Worm (Caenorhabditis elegans) whole organism, young adult: ENCODE measurements around the gene F35D2.1.
A peak's percentile ranks its signal among the peaks of the same experiment; 100 is the strongest.

Experiments used
- B0336.3 ChIP-seq: fragments of 200-800 bp; sonication (Bioruptor generic); IDR thresholded peaks from 2 replicates; pipeline ENCODE4 v1.3.6; 2022; ENCODE audit warnings: missing genetic modification characterization, missing compliant biosample characterization
- C17E4.6 ChIP-seq: fragments of 200-800 bp; sonication (Bioruptor generic); IDR thresholded peaks from 2 replicates; pipeline ENCODE4 v1.3.6; 2022; ENCODE audit warnings: missing genetic modification reagents, missing genetic modification characterization, missing compliant biosample characterization
- F10E7.11 ChIP-seq: sonication (generic microtip); optimal IDR thresholded peaks from 2 replicates; lab custom pipeline; 2017; ENCODE audit warnings: mild to moderate bottlenecking, missing genetic modification characterization, moderate library complexity, missing compliant biosample characterization
- F22D6.2 ChIP-seq: sonication (generic microtip); optimal IDR thresholded peaks from 2 replicates; lab custom pipeline; 2016; ENCODE audit warnings: mild to moderate bottlenecking, missing genetic modification characterization, missing compliant biosample characterization
- F33H1.4 ChIP-seq: fragments of 200-800 bp; sonication (Bioruptor generic); IDR thresholded peaks from 2 replicates; pipeline ENCODE4 v1.3.6; 2022; ENCODE audit warnings: missing genetic modification reagents, missing genetic modification characterization, missing compliant biosample characterization
- F39B2.1 ChIP-seq: fragments of 200-800 bp; sonication (Bioruptor generic); IDR thresholded peaks from 2 replicates; pipeline ENCODE4 v1.3.6; 2022; ENCODE audit warnings: missing genetic modification reagents, missing genetic modification characterization, missing compliant biosample characterization
- F49E8.2 ChIP-seq: sonication (generic microtip); optimal IDR thresholded peaks from 3 replicates; lab custom pipeline; 2017; ENCODE audit warnings: missing genetic modification characterization, mild to moderate bottlenecking, missing compliant biosample characterization, antibody characterized with exemption, moderate library complexity; ENCODE audit not compliant: insufficient read depth
- K11D2.4 ChIP-seq: fragments of 200-800 bp; sonication (Bioruptor generic); IDR thresholded peaks from 2 replicates; pipeline ENCODE4 v1.3.6; 2022; ENCODE audit warnings: missing genetic modification reagents, missing genetic modification characterization, missing compliant biosample characterization
- K12H6.12 ChIP-seq: fragments of 200-800 bp; sonication (Bioruptor generic); optimal IDR thresholded peaks from 2 replicates; lab custom pipeline; 2018; ENCODE audit warnings: mild to moderate bottlenecking, missing genetic modification characterization, missing compliant biosample characterization
- Y53F4B.3 ChIP-seq: fragments of 200-800 bp; sonication (Bioruptor generic); IDR thresholded peaks from 2 replicates; pipeline ENCODE4 v1.3.6; 2022; ENCODE audit warnings: missing genetic modification reagents, missing genetic modification characterization, missing compliant biosample characterization
- Y56A3A.18 ChIP-seq: fragments of 200-800 bp; sonication (Bioruptor generic); IDR thresholded peaks from 2 replicates; pipeline ENCODE4 v1.3.6; 2022; ENCODE audit warnings: missing genetic modification reagents, missing genetic modification characterization, missing compliant biosample characterization
- Y67H2A.10 ChIP-seq: fragments of 200-800 bp; sonication (Bioruptor generic); conservative IDR thresholded peaks from 2 replicates; pipeline ENCODE4 v1.3.6; 2022; ENCODE audit warnings: missing genetic modification reagents, missing genetic modification characterization, missing compliant biosample characterization
- Y95B8A.8 ChIP-seq: fragments of 200-800 bp; sonication (Bioruptor generic); IDR thresholded peaks from 2 replicates; pipeline ENCODE4 v1.3.6; 2022; ENCODE audit warnings: missing genetic modification reagents, missing genetic modification characterization, missing compliant biosample characterization
- ccch-3 ChIP-seq: fragments of 200-800 bp; sonication (Bioruptor generic); optimal IDR thresholded peaks from 2 replicates; lab custom pipeline; 2018; ENCODE audit warnings: mild to moderate bottlenecking, missing genetic modification characterization, missing compliant biosample characterization
- cebp-2 ChIP-seq: fragments of 200-800 bp; sonication (Bioruptor generic); IDR thresholded peaks from 2 replicates; pipeline ENCODE4 v1.3.6; 2022; ENCODE audit warnings: missing genetic modification characterization, missing compliant biosample characterization
- ceh-27 ChIP-seq: fragments of 200-800 bp; sonication (Bioruptor generic); optimal IDR thresholded peaks from 2 replicates; lab custom pipeline; 2018; ENCODE audit warnings: mild to moderate bottlenecking, missing genetic modification characterization, moderate library complexity, missing compliant biosample characterization
- ceh-58 ChIP-seq: fragments of 200-800 bp; sonication (Bioruptor generic); IDR thresholded peaks from 2 replicates; pipeline ENCODE4 v1.3.6; 2022; ENCODE audit warnings: missing genetic modification characterization, missing compliant biosample characterization
- chd-7 ChIP-seq: sonication (generic microtip); optimal IDR thresholded peaks from 2 replicates; lab custom pipeline; 2016; ENCODE audit warnings: mild to moderate bottlenecking, missing genetic modification characterization, moderate library complexity, missing compliant biosample characterization
- dox-1 ChIP-seq: fragments of 200-800 bp; sonication (Bioruptor generic); IDR thresholded peaks from 2 replicates; pipeline ENCODE4 v1.3.6; 2022; ENCODE audit warnings: missing genetic modification reagents, missing genetic modification characterization, missing compliant biosample characterization
- egrh-3 ChIP-seq: fragments of 200-800 bp; sonication (Bioruptor generic); IDR thresholded peaks from 2 replicates; pipeline ENCODE4 v1.3.6; 2022; ENCODE audit warnings: missing genetic modification reagents, missing genetic modification characterization, missing compliant biosample characterization
- ekl-4 ChIP-seq: fragments of 200-800 bp; sonication (Bioruptor generic); IDR thresholded peaks from 2 replicates; pipeline ENCODE4 v1.3.6; 2022; ENCODE audit warnings: missing genetic modification reagents, missing genetic modification characterization, missing compliant biosample characterization
- ets-4 ChIP-seq: fragments of 200-800 bp; sonication (Bioruptor generic); optimal IDR thresholded peaks from 2 replicates; lab custom pipeline; 2018; ENCODE audit warnings: mild to moderate bottlenecking, missing genetic modification characterization, missing compliant biosample characterization
- fkh-3 ChIP-seq: sonication (generic microtip); optimal IDR thresholded peaks from 2 replicates; lab custom pipeline; 2016; ENCODE audit warnings: mild to moderate bottlenecking, missing genetic modification characterization, missing compliant biosample characterization
- gei-17 ChIP-seq: fragments of 200-800 bp; sonication (Bioruptor generic); optimal IDR thresholded peaks from 2 replicates; lab custom pipeline; 2018; ENCODE audit warnings: mild to moderate bottlenecking, missing genetic modification characterization, missing compliant biosample characterization
- him-1 ChIP-seq: sonication (generic microtip); optimal IDR thresholded peaks from 2 replicates; lab custom pipeline; 2016; ENCODE audit warnings: missing genotype, missing genetic modification reagents, missing genetic modification characterization, missing compliant biosample characterization
- hmg-1.2 ChIP-seq: fragments of 200-800 bp; sonication (Bioruptor generic); IDR thresholded peaks from 2 replicates; pipeline ENCODE4 v1.3.6; 2022; ENCODE audit warnings: missing genetic modification reagents, missing genetic modification characterization, missing compliant biosample characterization
- lin-54 ChIP-seq: fragments of 200-800 bp; sonication (Bioruptor generic); optimal IDR thresholded peaks from 2 replicates; lab custom pipeline; 2018; ENCODE audit warnings: mild to moderate bottlenecking, missing genetic modification characterization, missing compliant biosample characterization
- lsl-1 ChIP-seq: fragments of 200-800 bp; sonication (Bioruptor generic); optimal IDR thresholded peaks from 2 replicates; lab custom pipeline; 2018; ENCODE audit warnings: mild to moderate bottlenecking, missing genetic modification characterization, moderate library complexity, missing compliant biosample characterization
- madf-8 ChIP-seq: fragments of 200-800 bp; sonication (Bioruptor generic); conservative IDR thresholded peaks from 2 replicates; pipeline ENCODE4 v1.3.6; 2022; ENCODE audit warnings: missing genetic modification reagents, missing genetic modification characterization, missing compliant biosample characterization
- mcd-1 ChIP-seq: fragments of 200-800 bp; sonication (Bioruptor generic); IDR thresholded peaks from 2 replicates; pipeline ENCODE4 v1.3.6; 2022; ENCODE audit warnings: missing genetic modification reagents, missing genetic modification characterization, missing compliant biosample characterization
- mes-4 ChIP-seq: sonication (generic microtip); optimal IDR thresholded peaks from 2 replicates; lab custom pipeline; 2016; ENCODE audit warnings: missing genotype, missing genetic modification characterization, missing compliant biosample characterization
- nfya-2 ChIP-seq: fragments of 200-800 bp; sonication (Bioruptor generic); IDR thresholded peaks from 2 replicates; pipeline ENCODE4 v1.3.6; 2022; ENCODE audit warnings: missing genetic modification reagents, missing genetic modification characterization, missing compliant biosample characterization
- nhr-80 ChIP-seq: sonication (generic microtip); optimal IDR thresholded peaks from 2 replicates; lab custom pipeline; 2016; ENCODE audit warnings: missing genetic modification characterization, missing compliant biosample characterization
- pbrm-1 ChIP-seq: fragments of 200-800 bp; sonication (Bioruptor generic); IDR thresholded peaks from 2 replicates; pipeline ENCODE4 v1.3.6; 2022; ENCODE audit warnings: missing genetic modification reagents, missing genetic modification characterization, missing compliant biosample characterization
- rcor-1 ChIP-seq: fragments of 200-800 bp; sonication (Bioruptor generic); IDR thresholded peaks from 2 replicates; pipeline ENCODE4 v1.3.6; 2022; ENCODE audit warnings: missing genetic modification reagents, missing genetic modification characterization, missing compliant biosample characterization
- snpc-1.3 ChIP-seq: sonication (generic microtip); optimal IDR thresholded peaks from 2 replicates; lab custom pipeline; 2017; ENCODE audit warnings: missing genetic modification characterization, mild to moderate bottlenecking, missing compliant biosample characterization, antibody characterized with exemption, moderate library complexity, missing genotype, missing genetic modification reagents; ENCODE audit not compliant: insufficient read depth
- sptf-2 ChIP-seq: fragments of 200-800 bp; sonication (Bioruptor generic); optimal IDR thresholded peaks from 2 replicates; lab custom pipeline; 2018; ENCODE audit warnings: mild to moderate bottlenecking, missing genetic modification characterization, missing compliant biosample characterization
- tbx-9 ChIP-seq: sonication (generic microtip); optimal IDR thresholded peaks from 2 replicates; lab custom pipeline; 2016; ENCODE audit warnings: borderline replicate concordance, missing genetic modification characterization, inconsistent platforms, missing compliant biosample characterization
- tlf-1 ChIP-seq: fragments of 200-800 bp; sonication (Bioruptor generic); optimal IDR thresholded peaks from 2 replicates; lab custom pipeline; 2018; ENCODE audit warnings: mild to moderate bottlenecking, missing genetic modification characterization, missing compliant biosample characterization
- xnd-1 ChIP-seq: sonication (generic microtip); optimal IDR thresholded peaks from 2 replicates; lab custom pipeline; 2016; ENCODE audit warnings: missing genotype, missing genetic modification reagents, missing genetic modification characterization, missing compliant biosample characterization
- zfh-2 ChIP-seq: fragments of 200-800 bp; sonication (Bioruptor generic); conservative IDR thresholded peaks from 2 replicates; pipeline ENCODE4 v1.3.6; 2022; ENCODE audit warnings: missing genetic modification reagents, missing genetic modification characterization, missing compliant biosample characterization
- zim-3 ChIP-seq: sonication (generic microtip); optimal IDR thresholded peaks from 2 replicates; lab custom pipeline; 2017; ENCODE audit warnings: mild to moderate bottlenecking, missing genetic modification characterization, moderate library complexity, missing compliant biosample characterization
- ztf-18 ChIP-seq: sonication (generic microtip); optimal IDR thresholded peaks from 2 replicates; lab custom pipeline; 2016; ENCODE audit warnings: missing genotype, mild to moderate bottlenecking, missing genetic modification characterization, missing compliant biosample characterization
- ztf-22 ChIP-seq: fragments of 200-800 bp; sonication (Bioruptor generic); optimal IDR thresholded peaks from 2 replicates; lab custom pipeline; 2018; ENCODE audit warnings: mild to moderate bottlenecking, missing genetic modification characterization, moderate library complexity, missing compliant biosample characterization
- ztf-25 ChIP-seq: fragments of 200-800 bp; sonication (Bioruptor generic); IDR thresholded peaks from 2 replicates; pipeline ENCODE4 v1.3.6; 2022; ENCODE audit warnings: missing genetic modification reagents, missing genetic modification characterization, missing compliant biosample characterization

The F35D2.1 gene

DNA sequence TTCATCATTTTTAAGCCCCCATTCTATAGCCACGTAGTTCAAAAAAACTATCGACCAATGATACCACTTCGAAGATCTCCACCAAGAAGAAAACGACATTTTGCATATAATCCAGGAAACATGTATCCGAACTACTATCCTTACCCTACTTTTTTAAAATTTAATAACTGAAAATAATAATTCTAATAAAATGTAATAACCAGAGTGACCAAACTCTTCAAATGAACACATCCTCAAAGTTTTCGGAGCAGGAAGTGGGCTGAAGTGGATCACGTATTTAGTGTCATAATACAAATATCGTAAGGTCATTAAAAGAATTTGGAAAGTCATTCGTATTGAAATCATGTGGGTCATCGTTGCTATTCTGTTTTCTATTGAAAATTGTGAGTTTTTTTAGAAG, 1.7 kb downstream of the F35D2.1 start, which contains the start of gene F35D2.6:
Gene F35D2.6, plus strand, starts transcription at position 301 of the 400 bp plus-strand sequence.
- TF ChIP-seq hmg-1.2 (GFP tag; lab: Robert Waterston, UW), result no peak
- no peak for TF ChIP-seq Y67H2A.10 (GFP tag; lab: Robert Waterston, UW)
- no peak for TF ChIP-seq madf-8 (GFP tag; lab: Robert Waterston, UW)
- no peak for TF ChIP-seq nhr-80 (tag; lab: Kevin White, UChicago)
- TF ChIP-seq chd-7 (tag; lab: Kevin White, UChicago), result no peak
- no peak for TF ChIP-seq pbrm-1 (GFP tag; lab: Robert Waterston, UW)
- TF ChIP-seq tlf-1, result no peak

ce11 chrII:7583555-7583954, 7.8 kb downstream of the F35D2.1 start, which contains the start of gene mks-3:
mks-3 (minus strand) TSS chrII:7583655.
- TF ChIP-seq nhr-80 (tag; lab: Kevin White, UChicago), result no peak
- TF ChIP-seq ztf-25, result no peak
- TF ChIP-seq xnd-1, result no peak
- TF ChIP-seq F10E7.11 (tag; lab: Kevin White, UChicago), result no peak
- TF ChIP-seq ceh-58 (GFP tag; lab: Robert Waterston, UW), result no peak
- no peak for TF ChIP-seq ets-4
- no peak for TF ChIP-seq mes-4 (tag; lab: Kevin White, UChicago)
- no peak for TF ChIP-seq ekl-4
- no peak for TF ChIP-seq fkh-3 (tag; lab: Kevin White, UChicago)
- no peak for TF ChIP-seq gei-17 (GFP tag; lab: Kevin White, UChicago)
- no peak for TF ChIP-seq F49E8.2
- no peak for TF ChIP-seq ccch-3 (GFP tag; lab: Kevin White, UChicago)
- no peak for TF ChIP-seq ztf-18 (tag; lab: Kevin White, UChicago)
- no peak for TF ChIP-seq nfya-2 (GFP tag; lab: Robert Waterston, UW)
- TF ChIP-seq F33H1.4 (GFP tag; lab: Robert Waterston, UW), result no peak
- no peak for TF ChIP-seq cebp-2 (GFP tag; lab: Robert Waterston, UW)
- no peak for TF ChIP-seq egrh-3 (GFP tag; lab: Robert Waterston, UW)
- no peak for TF ChIP-seq Y53F4B.3 (GFP tag; lab: Robert Waterston, UW)
- TF ChIP-seq, all 124 proteins: peak for 0

- no peak for TF ChIP-seq zim-3 (tag; lab: Kevin White, UChicago)
- TF ChIP-seq ekl-4, result no peak
- no peak for TF ChIP-seq snpc-1.3 (tag; lab: Kevin White, UChicago)
- no peak for TF ChIP-seq Y95B8A.8
- no peak for TF ChIP-seq Y56A3A.18 (GFP tag; lab: Robert Waterston, UW)
- TF ChIP-seq B0336.3 (GFP tag; lab: Robert Waterston, UW), result no peak
- TF ChIP-seq nfya-2 (GFP tag; lab: Robert Waterston, UW), result no peak
- no peak for TF ChIP-seq dox-1 (GFP tag; lab: Robert Waterston, UW)
- no peak for TF ChIP-seq F39B2.1 (GFP tag; lab: Robert Waterston, UW)
- no peak for TF ChIP-seq lsl-1 (GFP tag; lab: Kevin White, UChicago)
- TF ChIP-seq, all 124 proteins: peak for 0
Measured at ce11 chrII:7588295-7588694, 12.6 kb downstream of the F35D2.1 start.

- no peak for TF ChIP-seq C17E4.6
- 0 out of 2 replicates have a peak, but pooled peaks have one; percentile 25 for TF ChIP-seq K11D2.4 (GFP tag; lab: Robert Waterston, UW)
- no peak for TF ChIP-seq mcd-1 (GFP tag; lab: Robert Waterston, UW)
- peak; percentile 37 for TF ChIP-seq K12H6.12 (tag; lab: Kevin White, UChicago)
- no peak for TF ChIP-seq F22D6.2
- no peak for TF ChIP-seq sptf-2 (GFP tag; lab: Kevin White, UChicago)
- no peak for TF ChIP-seq zim-3 (tag; lab: Kevin White, UChicago)
- peak; percentile 25 for TF ChIP-seq chd-7 (tag; lab: Kevin White, UChicago)
- no peak for TF ChIP-seq ztf-22
- peak; percentile 79 for TF ChIP-seq zfh-2
- no peak for TF ChIP-seq tbx-9
- no peak for TF ChIP-seq lin-54 (GFP tag; lab: Kevin White, UChicago)
- TF ChIP-seq rcor-1 (GFP tag; lab: Robert Waterston, UW), result peak; percentile 46; the same call in 1 of the 2 replicates
- TF ChIP-seq fkh-3 (tag; lab: Kevin White, UChicago), result no peak
- peak; percentile 18 for TF ChIP-seq ceh-27 (GFP tag; lab: Kevin White, UChicago)
- TF ChIP-seq him-1 (tag; lab: Kevin White, UChicago), result no peak
Measured at ce11 chrII:7593227-7593626, 17.5 kb downstream of the F35D2.1 start.
